Worm (Caenorhabditis elegans) whole organism, mixed stage, embryonic: Measurements from ENCODE around the gene C05C10.5.

Experiments used
- bed-3 ChIP-seq: fragments of 200-800 bp; sonication (Bioruptor generic); optimal IDR thresholded peaks from 3 replicates; lab custom pipeline; 2018; ENCODE audit warnings: mild to moderate bottlenecking, missing genetic modification characterization, moderate library complexity, missing compliant biosample characterization
- cnd-1 ChIP-seq: fragments of 200-800 bp; sonication (Bioruptor generic); optimal IDR thresholded peaks from 2 replicates; lab custom pipeline; 2018; ENCODE audit warnings: mild to moderate bottlenecking, missing genetic modification characterization, missing compliant biosample characterization
- elt-1 ChIP-seq: sonication (generic microtip); optimal IDR thresholded peaks from 2 replicates; lab custom pipeline; 2017; ENCODE audit warnings: missing genetic modification characterization, mild to moderate bottlenecking, missing compliant biosample characterization, antibody characterized with exemption, moderate library complexity, borderline replicate concordance; ENCODE audit not compliant: insufficient read depth
- lin-13 ChIP-seq: fragments of 150-350 bp; optimal IDR thresholded peaks from 2 replicates; lab custom pipeline; 2014; ENCODE audit warnings: missing biosample characterization, missing genetic modification characterization
- lsy-2 ChIP-seq: fragments of 150-350 bp; optimal IDR thresholded peaks from 2 replicates; lab custom pipeline; 2014; ENCODE audit warnings: missing biosample characterization, missing genetic modification characterization
- nhr-237 ChIP-seq: fragments of 150-350 bp; optimal IDR thresholded peaks from 2 replicates; lab custom pipeline; 2014; ENCODE audit warnings: missing biosample characterization, missing genetic modification characterization
- nhr-76 ChIP-seq: sonication (generic microtip); optimal IDR thresholded peaks from 2 replicates; lab custom pipeline; 2017; ENCODE audit warnings: missing biosample characterization, missing genetic modification characterization
- snpc-4 ChIP-seq: fragments of 150-350 bp; optimal IDR thresholded peaks from 2 replicates; lab custom pipeline; 2014; ENCODE audit warnings: missing biosample characterization, missing genetic modification characterization
- ztf-11 ChIP-seq: fragments of 150-350 bp; optimal IDR thresholded peaks from 2 replicates; lab custom pipeline; 2014; ENCODE audit warnings: missing biosample characterization, missing genetic modification characterization

DNA sequence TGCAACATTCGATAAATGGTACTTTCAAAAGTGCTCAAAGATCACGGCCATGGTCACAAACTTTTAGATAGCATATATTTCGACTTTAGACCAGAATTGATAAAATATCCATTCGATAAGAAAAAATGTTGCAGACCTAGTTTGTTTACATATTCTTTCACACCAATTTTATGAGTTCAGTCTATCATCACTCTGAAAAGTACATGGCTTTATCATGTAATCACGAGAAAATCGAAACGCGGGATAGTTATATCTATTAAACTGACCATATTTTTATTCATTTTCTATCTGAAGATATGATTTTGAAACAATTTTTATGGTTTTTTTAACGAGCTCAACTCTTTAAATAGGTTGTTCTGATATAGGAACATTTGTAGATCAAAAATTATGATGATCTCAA is 7.4 kb upstream of the C05C10.5 start, which contains the start of gene pho-11:
- TF ChIP-seq lin-13 (tag; lab: Kevin White, UChicago) (no peak), snpc-4 (tag; lab: Kevin White, UChicago) (no peak), elt-1 (tag; lab: Kevin White, UChicago) (no peak), ztf-11 (tag; lab: Kevin White, UChicago) (no peak), nhr-237 (tag; lab: Kevin White, UChicago) (no peak), bed-3 (GFP tag; lab: Kevin White, UChicago) (no peak), cnd-1 (no peak), lsy-2 (no peak), nhr-76 (tag; lab: Kevin White, UChicago) (no peak)
